Worm (Caenorhabditis elegans) whole organism, midembryonic: ENCODE results near the gene bath-27.

Experiments
- T22C8.4 ChIP-seq: fragments of 200-800 bp; sonication (Bioruptor generic); IDR thresholded peaks from 2 replicates; pipeline ENCODE4 v1.3.6; 2022; ENCODE audit warnings: missing genetic modification characterization, missing compliant biosample characterization
- flt-1 ChIP-seq: fragments of 200-800 bp; sonication (Bioruptor generic); IDR thresholded peaks from 2 replicates; pipeline ENCODE4 v1.3.6; 2022; ENCODE audit warnings: missing genetic modification characterization, missing compliant biosample characterization
- med-1 ChIP-seq: sonication (generic microtip); optimal IDR thresholded peaks from 2 replicates; lab custom pipeline; 2017; ENCODE audit warnings: missing genetic modification characterization, mild to moderate bottlenecking, missing compliant biosample characterization, antibody characterized with exemption, missing genetic modification reagents; ENCODE audit not compliant: insufficient read depth
- tab-1 ChIP-seq: fragments of 200-800 bp; sonication (Bioruptor generic); IDR thresholded peaks from 2 replicates; pipeline ENCODE4 v1.3.6; 2022; ENCODE audit warnings: missing genetic modification characterization, missing compliant biosample characterization
- ztf-23 ChIP-seq: fragments of 200-800 bp; sonication (Bioruptor generic); IDR thresholded peaks from 2 replicates; pipeline ENCODE4 v1.3.6; 2022; ENCODE audit warnings: missing genetic modification reagents, missing genetic modification characterization, missing compliant biosample characterization
- ztf-29 ChIP-seq: fragments of 200-800 bp; sonication (Bioruptor generic); IDR thresholded peaks from 2 replicates; pipeline ENCODE4 v1.3.6; 2022; ENCODE audit warnings: missing genetic modification reagents, missing genetic modification characterization, missing compliant biosample characterization

DNA sequence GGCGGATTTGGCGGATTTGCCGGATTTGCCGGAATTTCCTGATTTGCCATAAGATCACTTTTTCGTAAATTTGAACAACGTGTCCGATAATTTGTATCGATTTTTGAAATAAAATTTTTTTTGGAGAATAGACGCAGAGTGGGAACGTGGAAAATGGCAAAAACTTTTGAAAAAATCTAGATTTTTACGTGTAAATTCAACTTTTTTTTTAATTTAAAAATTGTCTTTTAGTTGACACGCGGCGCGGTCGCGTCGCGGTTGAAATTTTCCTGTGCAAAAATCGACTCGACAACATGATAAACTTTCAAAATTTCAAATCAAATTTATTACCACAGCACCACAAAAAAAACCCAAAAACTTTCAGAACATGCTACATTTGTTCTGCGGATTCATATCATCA lies 36.5 kb downstream of the bath-27 start, which contains the start of gene nep-20:
- TF ChIP-seq tab-1 (GFP tag; lab: Robert Waterston, UW) (no peak), ztf-23 (no peak), T22C8.4 (no peak), flt-1 (GFP tag; lab: Robert Waterston, UW) (no peak), ztf-29 (GFP tag; lab: Robert Waterston, UW) (no peak), med-1 (GFP tag; lab: Kevin White, UChicago) (no peak)
